Fruit fly (Drosophila melanogaster) whole organism, embryonic: Measurements from ENCODE around the gene CG33230.

ENCODE experiments used
- Abd-B ChIP-seq: fragments of 200-800 bp; sonication (Bioruptor generic); optimal IDR thresholded peaks from 2 replicates; lab custom pipeline; 2018; ENCODE audit warnings: missing biosample characterization, mild to moderate bottlenecking, missing genetic modification characterization, moderate library complexity
- Antp ChIP-seq: fragments of 200-800 bp; sonication (Bioruptor generic); optimal IDR thresholded peaks from 3 replicates; lab custom pipeline; 2016; ENCODE audit warnings: missing biosample characterization, missing genetic modification characterization
- Asciz ChIP-seq: fragments of 200-800 bp; sonication (Bioruptor generic); optimal IDR thresholded peaks from 2 replicates; lab custom pipeline; 2017; ENCODE audit warnings: missing biosample characterization, mild to moderate bottlenecking, missing genetic modification characterization, missing genetic modification reagents
- CG10462 ChIP-seq: fragments of 200-800 bp; sonication (Bioruptor generic); optimal IDR thresholded peaks from 2 replicates; lab custom pipeline; 2016; ENCODE audit warnings: missing biosample characterization, missing genetic modification characterization
- CG11085 ChIP-seq: fragments of 200-800 bp; sonication (Bioruptor generic); IDR thresholded peaks from 2 replicates; pipeline ENCODE4 v1.3.6; 2022; ENCODE audit warnings: missing biosample characterization, missing genetic modification characterization
- CG11093 ChIP-seq: fragments of 200-800 bp; sonication (Bioruptor generic); IDR thresholded peaks from 3 replicates; pipeline ENCODE4 v1.3.6; 2022; ENCODE audit warnings: missing biosample characterization, missing genetic modification characterization
- CG11560 ChIP-seq: fragments of 200-800 bp; sonication (Bioruptor generic); IDR thresholded peaks from 3 replicates; pipeline ENCODE4 v1.3.6; 2022; ENCODE audit warnings: missing biosample characterization, missing genetic modification characterization
- CG12299 ChIP-seq: fragments of 200-800 bp; sonication (Bioruptor generic); optimal IDR thresholded peaks from 2 replicates; lab custom pipeline; 2018; ENCODE audit warnings: missing biosample characterization, mild to moderate bottlenecking, missing genetic modification characterization
- CG13287 ChIP-seq: fragments of 200-800 bp; sonication (Bioruptor generic); IDR thresholded peaks from 2 replicates; pipeline ENCODE4 v1.3.6; 2022; ENCODE audit warnings: missing biosample characterization, missing genetic modification characterization; ENCODE audit not compliant: partially characterized antibody
- CG14965 ChIP-seq: fragments of 200-800 bp; sonication (Bioruptor generic); optimal IDR thresholded peaks from 2 replicates; lab custom pipeline; 2016; ENCODE audit warnings: missing biosample characterization, missing genetic modification characterization, borderline replicate concordance
- CG18619 ChIP-seq: fragments of 200-800 bp; sonication (Bioruptor generic); optimal IDR thresholded peaks from 3 replicates; lab custom pipeline; 2017; ENCODE audit warnings: missing biosample characterization, mild to moderate bottlenecking, missing genetic modification characterization
- CG2199 ChIP-seq: fragments of 200-800 bp; sonication (Bioruptor generic); IDR thresholded peaks from 3 replicates; pipeline ENCODE4 v1.3.6; 2022; ENCODE audit warnings: missing biosample characterization, missing genetic modification characterization
- CG5180 ChIP-seq: fragments of 200-800 bp; sonication (Bioruptor generic); optimal IDR thresholded peaks from 3 replicates; lab custom pipeline; 2017; ENCODE audit warnings: missing biosample characterization, missing genetic modification characterization, mild to moderate bottlenecking, moderate library complexity, missing genetic modification reagents
- CG6813 ChIP-seq: fragments of 200-800 bp; sonication (Bioruptor generic); optimal IDR thresholded peaks from 2 replicates; lab custom pipeline; 2017; ENCODE audit warnings: missing biosample characterization, missing genetic modification characterization, mild to moderate bottlenecking, moderate library complexity, missing genetic modification reagents
- CG7745 ChIP-seq: fragments of 200-800 bp; sonication (Bioruptor generic); optimal IDR thresholded peaks from 2 replicates; lab custom pipeline; 2018; ENCODE audit warnings: missing biosample characterization, mild to moderate bottlenecking, missing genetic modification characterization, moderate library complexity
- CG7786 ChIP-seq: fragments of 200-800 bp; sonication (Bioruptor generic); optimal IDR thresholded peaks from 2 replicates; lab custom pipeline; 2016; ENCODE audit warnings: missing biosample characterization, missing genetic modification characterization
- CG7963 ChIP-seq: fragments of 200-800 bp; sonication (Bioruptor generic); IDR thresholded peaks from 3 replicates; pipeline ENCODE4 v1.3.6; 2022; ENCODE audit warnings: missing biosample characterization, missing genetic modification characterization; ENCODE audit not compliant: partially characterized antibody
- CG8924 ChIP-seq: fragments of 200-800 bp; optimal IDR thresholded peaks from 3 replicates; lab custom pipeline; 2019; ENCODE audit warnings: missing biosample characterization, mild to moderate bottlenecking, missing genetic modification characterization, moderate library complexity
- CG9609 ChIP-seq: fragments of 200-800 bp; sonication (Bioruptor generic); optimal IDR thresholded peaks from 3 replicates; lab custom pipeline; 2016; ENCODE audit warnings: missing biosample characterization, missing genetic modification characterization
- CG9932 ChIP-seq: fragments of 200-800 bp; sonication (Bioruptor generic); IDR thresholded peaks from 2 replicates; pipeline ENCODE4 v1.3.6; 2022; ENCODE audit warnings: missing biosample characterization, missing genetic modification characterization
- CoRest ChIP-seq: fragments of 200-800 bp; sonication (Bioruptor generic); optimal IDR thresholded peaks from 3 replicates; lab custom pipeline; 2018; ENCODE audit warnings: missing biosample characterization, mild to moderate bottlenecking, missing genetic modification characterization, moderate library complexity
- CrebB ChIP-seq: fragments of 200-800 bp; sonication (Bioruptor generic); optimal IDR thresholded peaks from 3 replicates; lab custom pipeline; 2018; ENCODE audit warnings: missing biosample characterization, mild to moderate bottlenecking, missing genetic modification characterization
- HHEX ChIP-seq: fragments of 200-800 bp; sonication (Bioruptor generic); optimal IDR thresholded peaks from 3 replicates; lab custom pipeline; 2017; ENCODE audit warnings: missing biosample characterization, mild to moderate bottlenecking, missing genetic modification characterization, missing genetic modification reagents
- Hand ChIP-seq: fragments of 200-800 bp; sonication (Bioruptor generic); optimal IDR thresholded peaks from 2 replicates; lab custom pipeline; 2017; ENCODE audit warnings: mild to moderate bottlenecking, missing biosample characterization, missing genetic modification reagents, missing genetic modification characterization
- Hr78 ChIP-seq, 2 experiments: fragments of 200-800 bp in 1 of 2; fragments of >200 bp in 1 of 2; sonication (Bioruptor generic) in 1 of 2; optimal IDR thresholded peaks; 2 replicates each; lab custom pipeline; 2017 to 2019; ENCODE audit warnings: missing biosample characterization in 2 of 2, missing genetic modification characterization in 2 of 2, mild to moderate bottlenecking in 1 of 2, moderate library complexity in 1 of 2
- MESR4 ChIP-seq: fragments of 200-800 bp; sonication (Bioruptor generic); optimal IDR thresholded peaks from 2 replicates; lab custom pipeline; 2018; ENCODE audit warnings: missing biosample characterization, mild to moderate bottlenecking, missing genetic modification characterization, moderate library complexity
- Max ChIP-seq: fragments of 200-800 bp; sonication (Bioruptor generic); optimal IDR thresholded peaks from 2 replicates; lab custom pipeline; 2016; ENCODE audit warnings: missing biosample characterization, mild to moderate bottlenecking, missing genetic modification characterization
- Mes4 ChIP-seq: fragments of 200-800 bp; sonication (Bioruptor generic); optimal IDR thresholded peaks from 2 replicates; lab custom pipeline; 2016; ENCODE audit warnings: missing biosample characterization, missing genetic modification characterization
- NC2β ChIP-seq: fragments of 200-800 bp; sonication (Bioruptor generic); optimal IDR thresholded peaks from 2 replicates; lab custom pipeline; 2016; ENCODE audit warnings: missing biosample characterization, missing genetic modification characterization
- Sox100B ChIP-seq: fragments of 200-800 bp; sonication (Bioruptor generic); optimal IDR thresholded peaks from 3 replicates; lab custom pipeline; 2018; ENCODE audit warnings: missing biosample characterization, mild to moderate bottlenecking, missing genetic modification characterization
- Usf ChIP-seq: fragments of 200-800 bp; sonication (Bioruptor generic); optimal IDR thresholded peaks from 2 replicates; lab custom pipeline; 2017; ENCODE audit warnings: missing genotype, missing biosample characterization, missing genetic modification characterization
- Xbp1 ChIP-seq: fragments of 200-800 bp; sonication (Bioruptor generic); optimal IDR thresholded peaks from 3 replicates; lab custom pipeline; 2016; ENCODE audit warnings: missing biosample characterization, mild to moderate bottlenecking, missing genetic modification characterization
- YL-1 ChIP-seq: fragments of 200-800 bp; sonication (Bioruptor generic); optimal IDR thresholded peaks from 3 replicates; lab custom pipeline; 2017; ENCODE audit warnings: missing biosample characterization, mild to moderate bottlenecking, missing genetic modification characterization
- ase ChIP-seq: fragments of 200-800 bp; sonication (Bioruptor generic); IDR thresholded peaks from 3 replicates; pipeline ENCODE4 v1.3.6; 2022; ENCODE audit warnings: missing biosample characterization, missing genetic modification characterization
- btn ChIP-seq: fragments of 200-800 bp; sonication (Bioruptor generic); optimal IDR thresholded peaks from 2 replicates; lab custom pipeline; 2016; ENCODE audit warnings: missing biosample characterization, missing genetic modification characterization
- cato ChIP-seq: fragments of 200-800 bp; sonication (Bioruptor generic); optimal IDR thresholded peaks from 2 replicates; lab custom pipeline; 2016; ENCODE audit warnings: missing biosample characterization, missing genetic modification characterization, borderline replicate concordance
- crol ChIP-seq: fragments of 200-800 bp; sonication (Bioruptor generic); IDR thresholded peaks from 2 replicates; pipeline ENCODE4 v1.3.6; 2022; ENCODE audit warnings: missing biosample characterization, missing genetic modification characterization
- dan ChIP-seq: fragments of 200-800 bp; sonication (Bioruptor generic); IDR thresholded peaks from 2 replicates; pipeline ENCODE4 v1.3.6; 2022; ENCODE audit warnings: missing biosample characterization, missing genetic modification characterization
- dm ChIP-seq: fragments of 200-800 bp; sonication (Bioruptor generic); optimal IDR thresholded peaks from 3 replicates; lab custom pipeline; 2016; ENCODE audit warnings: missing biosample characterization, missing genetic modification characterization
- emc ChIP-seq: fragments of 200-800 bp; sonication (Bioruptor generic); optimal IDR thresholded peaks from 2 replicates; lab custom pipeline; 2016; ENCODE audit warnings: missing biosample characterization, missing genetic modification characterization
- ems ChIP-seq: fragments of 200-800 bp; sonication (Bioruptor generic); optimal IDR thresholded peaks from 3 replicates; lab custom pipeline; 2016; ENCODE audit warnings: missing biosample characterization, missing genetic modification characterization
- fru ChIP-seq: fragments of >200 bp; optimal IDR thresholded peaks from 2 replicates; lab custom pipeline; 2017
- gsb-n ChIP-seq: fragments of 200-800 bp; sonication (Bioruptor generic); optimal IDR thresholded peaks from 3 replicates; lab custom pipeline; 2018; ENCODE audit warnings: missing biosample characterization, mild to moderate bottlenecking, missing genetic modification characterization
- gt ChIP-seq: fragments of 200-800 bp; sonication (Bioruptor generic); IDR thresholded peaks from 2 replicates; pipeline ENCODE4 v1.3.6; 2022; ENCODE audit warnings: missing biosample characterization, missing genetic modification characterization
- kay ChIP-seq: fragments of 200-800 bp; sonication (Bioruptor generic); optimal IDR thresholded peaks from 2 replicates; lab custom pipeline; 2016; ENCODE audit warnings: missing biosample characterization, missing genetic modification characterization
- luna ChIP-seq: fragments of 200-800 bp; sonication (Bioruptor generic); optimal IDR thresholded peaks from 2 replicates; lab custom pipeline; 2016; ENCODE audit warnings: missing biosample characterization, missing genetic modification characterization
- rib ChIP-seq: fragments of 200-800 bp; sonication (Bioruptor generic); IDR thresholded peaks from 2 replicates; pipeline ENCODE4 v1.3.6; 2022; ENCODE audit warnings: missing biosample characterization, missing genetic modification characterization
- salm ChIP-seq: fragments of 200-800 bp; sonication (Bioruptor generic); optimal IDR thresholded peaks from 2 replicates; lab custom pipeline; 2018; ENCODE audit warnings: missing biosample characterization, mild to moderate bottlenecking, missing genetic modification characterization
- seq ChIP-seq: fragments of 200-800 bp; sonication (Bioruptor generic); IDR thresholded peaks from 2 replicates; pipeline ENCODE4 v1.3.6; 2022; ENCODE audit warnings: missing biosample characterization, missing genetic modification characterization
- sob ChIP-seq: fragments of 200-800 bp; sonication (Bioruptor generic); IDR thresholded peaks from 2 replicates; pipeline ENCODE4 v1.3.6; 2022; ENCODE audit warnings: missing biosample characterization, missing genetic modification characterization
- tap ChIP-seq: fragments of 200-800 bp; optimal IDR thresholded peaks from 3 replicates; lab custom pipeline; 2019; ENCODE audit warnings: missing biosample characterization, mild to moderate bottlenecking, missing genetic modification characterization, moderate library complexity

Gene CG33230

dm6 chr3L:1647276-1647919, 29.2 kb downstream of the CG33230 start, which contains the start of the genes CG17249 and Bro (continued):
- TF ChIP-seq gt (GFP tag; lab: Robert Waterston, UW) = no peak
- TF ChIP-seq CG7786 (GFP tag; lab: Kevin White, UChicago) = peak; percentile 59
- TF ChIP-seq CG9932 (GFP tag; lab: Robert Waterston, UW) = peak; percentile 68
- no peak for TF ChIP-seq CG12299
- no peak for TF ChIP-seq CG7963 (GFP tag; lab: Robert Waterston, UW)
- peak; percentile 39 for TF ChIP-seq dm
- TF ChIP-seq ase (GFP tag; lab: Robert Waterston, UW) = no peak
- no peak for TF ChIP-seq CG18619 (GFP tag; lab: Kevin White, UChicago)
- no peak for TF ChIP-seq dan (GFP tag; lab: Robert Waterston, UW)
- TF ChIP-seq Xbp1 (GFP tag; lab: Kevin White, UChicago) = peak; percentile 68
- no peak for TF ChIP-seq crol (GFP tag; lab: Robert Waterston, UW)
- TF ChIP-seq Antp (GFP tag; lab: Kevin White, UChicago) = peak; percentile 27
- no peak for TF ChIP-seq Usf (GFP tag; lab: Kevin White, UChicago)
- no peak for TF ChIP-seq Mes4 (GFP tag; lab: Kevin White, UChicago)
- TF ChIP-seq YL-1 (GFP tag; lab: Kevin White, UChicago) = peak; percentile 27
- no peak for TF ChIP-seq btn (GFP tag; lab: Kevin White, UChicago)
- TF ChIP-seq seq = no peak
- TF ChIP-seq CG11093 (GFP tag; lab: Robert Waterston, UW) = no peak
- TF ChIP-seq ems (GFP tag; lab: Kevin White, UChicago) = peak; percentile 17
- TF ChIP-seq luna (GFP tag; lab: Kevin White, UChicago) = no peak
- TF ChIP-seq CG13287 (GFP tag; lab: Robert Waterston, UW) = peak; percentile 51
- no peak for TF ChIP-seq sob (GFP tag; lab: Robert Waterston, UW)
- no peak for TF ChIP-seq rib (GFP tag; lab: Robert Waterston, UW)
- no peak for TF ChIP-seq salm
- no peak for TF ChIP-seq emc (GFP tag; lab: Kevin White, UChicago)
- TF ChIP-seq MESR4 (GFP tag; lab: Kevin White, UChicago) = peak; percentile 78
- peak; percentile 37 for TF ChIP-seq CG8924 (tag; lab: Kevin White, UChicago)
- no peak for TF ChIP-seq gsb-n (tag; lab: Kevin White, UChicago)
- no peak for TF ChIP-seq CG2199 (GFP tag; lab: Robert Waterston, UW)
- TF ChIP-seq CG10462 = peak; percentile 28
- no peak for TF ChIP-seq fru (lab: Kevin White, UChicago)
- no peak for TF ChIP-seq CrebB (tag; lab: Kevin White, UChicago)
- TF ChIP-seq kay = no peak
- TF ChIP-seq CG7745 (tag; lab: Kevin White, UChicago) = no peak
- no peak for TF ChIP-seq Hand (GFP tag; lab: Kevin White, UChicago)
- no peak for TF ChIP-seq HHEX (GFP tag; lab: Kevin White, UChicago)
- TF ChIP-seq CG14965 = no peak
- TF ChIP-seq CG9609 (GFP tag; lab: Kevin White, UChicago) = peak; percentile 50
- peak; percentile 2 for TF ChIP-seq NC2β (GFP tag; lab: Kevin White, UChicago)
- no peak for TF ChIP-seq CG6813
- peak; percentile 13 for TF ChIP-seq Max (GFP tag; lab: Kevin White, UChicago)
- TF ChIP-seq cato = no peak
- no peak for TF ChIP-seq Sox100B (GFP tag; lab: Kevin White, UChicago)
- no peak for TF ChIP-seq Asciz
- no peak for TF ChIP-seq CG11560 (tag; lab: Robert Waterston, UW)
- TF ChIP-seq CoRest (tag; lab: Kevin White, UChicago) = peak; percentile 32
- no peak for TF ChIP-seq Hr78 (GFP tag; optimal IDR thresholded peaks at IDR 0.05; lab: Kevin White, UChicago)
- TF ChIP-seq CG11085 = no peak
- TF ChIP-seq CG5180 (GFP tag; lab: Kevin White, UChicago) = no peak
- TF ChIP-seq tap (tag; lab: Kevin White, UChicago) = no peak
- TF ChIP-seq Abd-B (GFP tag; lab: Kevin White, UChicago) = no peak
